Fruit fly (Drosophila melanogaster): Measurements from ENCODE around the gene Cph.

DNA sequence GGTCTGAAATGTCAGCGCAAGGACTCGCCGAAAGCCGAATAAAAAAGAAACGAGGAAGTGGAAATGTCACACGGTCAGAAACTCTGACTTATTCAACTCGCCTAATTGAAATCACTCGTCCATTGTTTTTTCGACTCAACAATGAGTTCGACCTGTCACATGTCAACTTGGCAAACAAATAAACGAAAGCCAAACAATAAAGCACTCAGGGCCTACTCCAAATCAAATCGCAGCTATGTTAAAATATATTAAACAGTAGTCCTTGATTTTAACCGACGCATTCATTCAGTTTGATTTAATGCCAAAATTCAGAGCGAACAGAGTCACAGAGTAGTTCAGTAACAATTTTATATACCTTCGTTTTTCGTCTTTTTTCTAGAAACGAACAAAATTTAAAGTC, 129.1 kb downstream of the Cph start, which contains the start of gene CG1958:
- no peak for TF ChIP-seq CG11294 (GFP tag; IDR thresholded peaks at IDR 0.05)
- no peak for TF ChIP-seq CG31627 (GFP tag; optimal IDR thresholded peaks at IDR 0.05)
- no peak for TF ChIP-seq Hr39 (GFP tag; optimal IDR thresholded peaks at IDR 0.05)
- TF ChIP-seq Eip78C (GFP tag), result no peak
- no peak for TF ChIP-seq CG10631 (GFP tag; optimal IDR thresholded peaks at IDR 0.05)
- TF ChIP-seq CG3032 (tag; optimal IDR thresholded peaks at IDR 0.05), result no peak
- TF ChIP-seq Gug (GFP tag; IDR thresholded peaks at IDR 0.05), result no peak
- TF ChIP-seq spab (GFP tag; optimal IDR thresholded peaks at IDR 0.05), result no peak
